Fruit fly (Drosophila melanogaster) S2 (cell line): ENCODE results near the gene Gr63a.

Source experiments
- CG8478 ChIP-seq: fragments of >200 bp; optimal IDR thresholded peaks from 2 replicates; lab custom pipeline; 2018
- CTCF ChIP-seq, 2 experiments: fragments of >200 bp; optimal IDR thresholded peaks; 2 replicates each; lab custom pipeline; 2018

dm6 chr3L:3875996-3876395 lies 20.4 kb downstream of the Gr63a start:
- no peak for TF ChIP-seq CTCF (optimal IDR thresholded peaks at IDR 0.05; lab: Kevin White, UChicago)
- no peak for TF ChIP-seq CG8478 (lab: Kevin White, UChicago)
